Worm (Caenorhabditis elegans): ENCODE results near the gene nhr-204.

- TF ChIP-seq sea-2 (GFP tag; optimal IDR thresholded peaks at IDR 0.05) (no peak), egl-5 (tag; optimal IDR thresholded peaks at IDR 0.05) (no peak), nhr-25 (tag; optimal IDR thresholded peaks at IDR 0.05) (no peak), egl-27 (tag; optimal IDR thresholded peaks at IDR 0.05) (no peak), nhr-237 (tag; optimal IDR thresholded peaks at IDR 0.05) (no peak), ama-1 (optimal IDR thresholded peaks at IDR 0.05) (no peak), lin-39 (tag; optimal IDR thresholded peaks at IDR 0.05) (no peak), nhr-12 (tag; optimal IDR thresholded peaks at IDR 0.05) (no peak), pha-4 (tag; optimal IDR thresholded peaks at IDR 0.05) (no peak), ceh-82 (tag; optimal IDR thresholded peaks at IDR 0.05) (no peak), ztf-4 (tag; optimal IDR thresholded peaks at IDR 0.05) (no peak), daf-12 (tag; optimal IDR thresholded peaks at IDR 0.05) (no peak), lin-15B (tag; optimal IDR thresholded peaks at IDR 0.05) (no peak), unc-62 (GFP tag; optimal IDR thresholded peaks at IDR 0.05) (no peak)
Observed at ce11 chrV:285298-285697, 26.7 kb upstream of the nhr-204 start.
